Fruit fly (Drosophila melanogaster) whole organism, embryonic: ENCODE measurements around the gene CG10283.

ENCODE experiments used
- Adf1 ChIP-seq: fragments of 200-800 bp; sonication (Bioruptor generic); IDR thresholded peaks from 2 replicates; pipeline ENCODE4 v1.3.6; 2022; ENCODE audit warnings: missing biosample characterization, missing genetic modification characterization
- BEAF-32 ChIP-seq: fragments of 200-800 bp; sonication (Bioruptor generic); optimal IDR thresholded peaks from 3 replicates; lab custom pipeline; 2017; ENCODE audit warnings: missing biosample characterization, missing genetic modification characterization, mild to moderate bottlenecking, moderate library complexity, missing genetic modification reagents
- Bteb2 ChIP-seq: fragments of 200-800 bp; sonication (Bioruptor generic); optimal IDR thresholded peaks from 2 replicates; lab custom pipeline; 2016; ENCODE audit warnings: missing biosample characterization, missing genetic modification characterization
- CG11504 ChIP-seq: fragments of 200-800 bp; sonication (Bioruptor generic); optimal IDR thresholded peaks from 3 replicates; lab custom pipeline; 2019; ENCODE audit warnings: missing biosample characterization, mild to moderate bottlenecking, missing genetic modification characterization, moderate library complexity
- CG11696 ChIP-seq: fragments of 200-800 bp; sonication (Bioruptor generic); IDR thresholded peaks from 2 replicates; pipeline ENCODE4 v1.3.6; 2022; ENCODE audit warnings: missing biosample characterization, missing genetic modification characterization
- CG12391 ChIP-seq: fragments of 200-800 bp; sonication (Bioruptor generic); optimal IDR thresholded peaks from 3 replicates; lab custom pipeline; 2018; ENCODE audit warnings: missing biosample characterization, mild to moderate bottlenecking, missing genetic modification characterization, moderate library complexity
- CG14710 ChIP-seq: fragments of 200-800 bp; sonication (Bioruptor generic); optimal IDR thresholded peaks from 3 replicates; lab custom pipeline; 2019; ENCODE audit warnings: missing biosample characterization, mild to moderate bottlenecking, missing genetic modification characterization, moderate library complexity
- CG14965 ChIP-seq: fragments of 200-800 bp; sonication (Bioruptor generic); optimal IDR thresholded peaks from 2 replicates; lab custom pipeline; 2016; ENCODE audit warnings: missing biosample characterization, missing genetic modification characterization, borderline replicate concordance
- CG15269 ChIP-seq: fragments of 200-800 bp; sonication (Bioruptor generic); optimal IDR thresholded peaks from 2 replicates; lab custom pipeline; 2018; ENCODE audit warnings: missing biosample characterization, mild to moderate bottlenecking, missing genetic modification characterization, moderate library complexity
- CG1602 ChIP-seq: fragments of 200-800 bp; sonication (Bioruptor generic); optimal IDR thresholded peaks from 3 replicates; lab custom pipeline; 2016; ENCODE audit warnings: missing biosample characterization, missing genetic modification characterization
- CG32532 ChIP-seq: fragments of 200-800 bp; sonication (Bioruptor generic); IDR thresholded peaks from 2 replicates; pipeline ENCODE4 v1.3.6; 2022; ENCODE audit warnings: missing biosample characterization, missing genetic modification characterization
- CG33213 ChIP-seq: fragments of 200-800 bp; sonication (Bioruptor generic); optimal IDR thresholded peaks from 3 replicates; lab custom pipeline; 2016; ENCODE audit warnings: missing biosample characterization, missing genetic modification characterization
- CG3726 ChIP-seq: fragments of 200-800 bp; sonication (Bioruptor generic); IDR thresholded peaks from 3 replicates; pipeline ENCODE4, ENCODE4 v1.3.6; 2022; ENCODE audit warnings: missing biosample characterization, missing genetic modification characterization
- CG4404 ChIP-seq: fragments of 200-800 bp; sonication (Bioruptor generic); IDR thresholded peaks from 2 replicates; pipeline ENCODE4 v1.3.6; 2022; ENCODE audit warnings: missing biosample characterization, missing genetic modification characterization
- CG4820 ChIP-seq: fragments of 200-800 bp; sonication (Bioruptor generic); optimal IDR thresholded peaks from 3 replicates; lab custom pipeline; 2016; ENCODE audit warnings: missing biosample characterization, missing genetic modification characterization
- CG4854 ChIP-seq: fragments of 200-800 bp; sonication (Bioruptor generic); optimal IDR thresholded peaks from 2 replicates; lab custom pipeline; 2016; ENCODE audit warnings: missing biosample characterization, missing genetic modification characterization, inconsistent platforms
- CG5180 ChIP-seq: fragments of 200-800 bp; sonication (Bioruptor generic); optimal IDR thresholded peaks from 3 replicates; lab custom pipeline; 2017; ENCODE audit warnings: missing biosample characterization, missing genetic modification characterization, mild to moderate bottlenecking, moderate library complexity, missing genetic modification reagents
- CG6813 ChIP-seq: fragments of 200-800 bp; sonication (Bioruptor generic); optimal IDR thresholded peaks from 2 replicates; lab custom pipeline; 2017; ENCODE audit warnings: missing biosample characterization, missing genetic modification characterization, mild to moderate bottlenecking, moderate library complexity, missing genetic modification reagents
- CG8388 ChIP-seq: fragments of 200-800 bp; sonication (Bioruptor generic); optimal IDR thresholded peaks from 2 replicates; lab custom pipeline; 2019; ENCODE audit warnings: missing biosample characterization, mild to moderate bottlenecking, missing genetic modification characterization, moderate library complexity
- CG9876 ChIP-seq: fragments of 200-800 bp; sonication (Bioruptor generic); optimal IDR thresholded peaks from 2 replicates; lab custom pipeline; 2016; ENCODE audit warnings: missing biosample characterization, missing genetic modification characterization
- CG9932 ChIP-seq: fragments of 200-800 bp; sonication (Bioruptor generic); IDR thresholded peaks from 2 replicates; pipeline ENCODE4 v1.3.6; 2022; ENCODE audit warnings: missing biosample characterization, missing genetic modification characterization
- CrebB ChIP-seq: fragments of 200-800 bp; sonication (Bioruptor generic); optimal IDR thresholded peaks from 3 replicates; lab custom pipeline; 2018; ENCODE audit warnings: missing biosample characterization, mild to moderate bottlenecking, missing genetic modification characterization
- Dp ChIP-seq: fragments of 200-800 bp; sonication (Bioruptor generic); optimal IDR thresholded peaks from 2 replicates; lab custom pipeline; 2018; ENCODE audit warnings: missing biosample characterization, mild to moderate bottlenecking, missing genetic modification characterization, moderate library complexity
- GATAe ChIP-seq: fragments of 200-800 bp; sonication (Bioruptor generic); conservative IDR thresholded peaks from 2 replicates; pipeline ENCODE4 v1.3.6; 2022; ENCODE audit warnings: missing biosample characterization, missing genetic modification characterization
- HmgZ ChIP-seq: fragments of 200-800 bp; sonication (Bioruptor generic); optimal IDR thresholded peaks from 2 replicates; lab custom pipeline; 2018; ENCODE audit warnings: missing biosample characterization, mild to moderate bottlenecking, missing genetic modification characterization
- MESR4 ChIP-seq: fragments of 200-800 bp; sonication (Bioruptor generic); optimal IDR thresholded peaks from 2 replicates; lab custom pipeline; 2018; ENCODE audit warnings: missing biosample characterization, mild to moderate bottlenecking, missing genetic modification characterization, moderate library complexity
- Oli ChIP-seq: fragments of 200-800 bp; sonication (Bioruptor generic); optimal IDR thresholded peaks from 2 replicates; lab custom pipeline; 2018; ENCODE audit warnings: missing biosample characterization, mild to moderate bottlenecking, missing genetic modification characterization, moderate library complexity
- PHDP ChIP-seq: fragments of 200-800 bp; sonication (Bioruptor generic); optimal IDR thresholded peaks from 3 replicates; lab custom pipeline; 2018; ENCODE audit warnings: missing biosample characterization, mild to moderate bottlenecking, missing genetic modification characterization, moderate library complexity
- Spps ChIP-seq: fragments of 200-800 bp; sonication (Bioruptor generic); optimal IDR thresholded peaks from 2 replicates; lab custom pipeline; 2018; ENCODE audit warnings: missing biosample characterization, mild to moderate bottlenecking, missing genetic modification characterization
- Xrp1 ChIP-seq: fragments of 200-800 bp; sonication (Bioruptor generic); IDR thresholded peaks from 2 replicates; pipeline ENCODE4 v1.3.6; 2022; ENCODE audit warnings: missing biosample characterization, missing genetic modification characterization
- ara ChIP-seq: fragments of 200-800 bp; sonication (Bioruptor generic); IDR thresholded peaks from 2 replicates; pipeline ENCODE4 v1.3.6; 2022; ENCODE audit warnings: missing biosample characterization, missing genetic modification characterization
- ase ChIP-seq: fragments of 200-800 bp; sonication (Bioruptor generic); IDR thresholded peaks from 3 replicates; pipeline ENCODE4 v1.3.6; 2022; ENCODE audit warnings: missing biosample characterization, missing genetic modification characterization
- az2 ChIP-seq: fragments of 200-800 bp; sonication (Bioruptor generic); optimal IDR thresholded peaks from 3 replicates; lab custom pipeline; 2016; ENCODE audit warnings: missing biosample characterization, missing genetic modification characterization
- bigmax ChIP-seq: fragments of 200-800 bp; sonication (Bioruptor generic); optimal IDR thresholded peaks from 2 replicates; lab custom pipeline; 2018; ENCODE audit warnings: missing biosample characterization, mild to moderate bottlenecking, missing genetic modification characterization
- bowl ChIP-seq: fragments of 200-800 bp; sonication (Bioruptor generic); IDR thresholded peaks from 2 replicates; pipeline ENCODE4 v1.3.6; 2022; ENCODE audit warnings: missing biosample characterization, missing genetic modification characterization
- gce ChIP-seq: fragments of 200-800 bp; sonication (Bioruptor generic); IDR thresholded peaks from 3 replicates; pipeline ENCODE4 v1.3.6; 2022; ENCODE audit warnings: missing biosample characterization, missing genetic modification characterization
- gem ChIP-seq: fragments of 200-800 bp; sonication (Bioruptor generic); optimal IDR thresholded peaks from 2 replicates; lab custom pipeline; 2019; ENCODE audit warnings: missing biosample characterization, mild to moderate bottlenecking, missing genetic modification characterization, moderate library complexity
- grau ChIP-seq: fragments of 200-800 bp; optimal IDR thresholded peaks from 3 replicates; lab custom pipeline; 2019; ENCODE audit warnings: missing biosample characterization, mild to moderate bottlenecking, missing genetic modification characterization, moderate library complexity
- gsb-n ChIP-seq: fragments of 200-800 bp; sonication (Bioruptor generic); optimal IDR thresholded peaks from 3 replicates; lab custom pipeline; 2018; ENCODE audit warnings: missing biosample characterization, mild to moderate bottlenecking, missing genetic modification characterization
- gt ChIP-seq: fragments of 200-800 bp; sonication (Bioruptor generic); IDR thresholded peaks from 2 replicates; pipeline ENCODE4 v1.3.6; 2022; ENCODE audit warnings: missing biosample characterization, missing genetic modification characterization
- ham ChIP-seq: fragments of 200-800 bp; sonication (Bioruptor generic); IDR thresholded peaks from 2 replicates; pipeline ENCODE4 v1.3.6; 2022; ENCODE audit warnings: missing biosample characterization, missing genetic modification characterization
- klu ChIP-seq: fragments of 200-800 bp; sonication (Bioruptor generic); IDR thresholded peaks from 2 replicates; pipeline ENCODE4 v1.3.6; 2022; ENCODE audit warnings: missing biosample characterization, missing genetic modification characterization
- mam ChIP-seq: fragments of 200-800 bp; sonication (Bioruptor generic); optimal IDR thresholded peaks from 3 replicates; lab custom pipeline; 2016; ENCODE audit warnings: missing biosample characterization, missing genetic modification characterization
- org-1 ChIP-seq: fragments of 200-800 bp; sonication (Bioruptor generic); optimal IDR thresholded peaks from 2 replicates; lab custom pipeline; 2017; ENCODE audit warnings: missing biosample characterization, missing genetic modification characterization
- pfk ChIP-seq: fragments of 200-800 bp; sonication (Bioruptor generic); optimal IDR thresholded peaks from 2 replicates; lab custom pipeline; 2018; ENCODE audit warnings: missing biosample characterization, mild to moderate bottlenecking, missing genetic modification characterization, moderate library complexity
- sc ChIP-seq, 3 experiments: fragments of >200 bp in 2 of 3; fragments of 200-800 bp in 1 of 3; sonication (Bioruptor generic) in 1 of 3; optimal IDR thresholded peaks; 2 replicates in 2 of 3; 3 replicates in 1 of 3; lab custom pipeline; 2017; ENCODE audit warnings: mild to moderate bottlenecking in 1 of 3, missing biosample characterization in 1 of 3, missing genetic modification characterization in 1 of 3, missing genetic modification reagents in 1 of 3
- sima ChIP-seq: fragments of 200-800 bp; sonication (Bioruptor generic); optimal IDR thresholded peaks from 2 replicates; lab custom pipeline; 2016; ENCODE audit warnings: missing biosample characterization, missing genetic modification characterization
- slou ChIP-seq: fragments of 200-800 bp; sonication (Bioruptor generic); optimal IDR thresholded peaks from 3 replicates; lab custom pipeline; 2016; ENCODE audit warnings: missing biosample characterization, missing genetic modification characterization
- sug ChIP-seq: fragments of 200-800 bp; optimal IDR thresholded peaks from 2 replicates; lab custom pipeline; 2019; ENCODE audit warnings: missing biosample characterization, mild to moderate bottlenecking, missing genetic modification characterization, moderate library complexity
- tx ChIP-seq: fragments of 200-800 bp; sonication (Bioruptor generic); optimal IDR thresholded peaks from 2 replicates; lab custom pipeline; 2016; ENCODE audit warnings: missing biosample characterization, missing genetic modification characterization
- usp ChIP-seq: fragments of >200 bp; optimal IDR thresholded peaks from 2 replicates; lab custom pipeline; 2017; ENCODE audit warnings: missing biosample characterization, missing genetic modification characterization
- zen2 ChIP-seq: fragments of 200-800 bp; sonication (Bioruptor generic); IDR thresholded peaks from 3 replicates; pipeline ENCODE4 v1.3.6; 2022; ENCODE audit warnings: missing biosample characterization, missing genetic modification characterization; ENCODE audit not compliant: partially characterized antibody

CG10283 gene

DNA sequence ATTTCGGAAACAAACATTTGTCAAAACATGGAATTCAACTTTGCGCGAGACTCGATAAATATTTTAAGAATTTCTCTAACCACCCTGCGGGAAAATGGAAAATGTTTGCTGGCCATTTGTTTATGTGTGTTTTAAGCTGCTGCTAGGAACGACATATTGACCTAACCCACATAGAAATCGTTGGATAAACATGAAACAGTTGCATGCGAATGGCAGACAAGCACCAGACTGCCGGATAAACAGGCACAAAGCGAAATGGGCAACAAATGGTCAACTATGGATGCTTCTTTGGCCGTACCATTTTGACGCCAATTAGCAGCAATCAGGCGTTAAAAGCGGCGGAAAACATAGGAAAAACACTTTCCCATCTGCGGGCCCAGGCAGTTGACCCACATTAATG is 12.5 kb upstream of the CG10283 start (continued):
- no peak for TF ChIP-seq ase (GFP tag; lab: Robert Waterston, UW)
- TF ChIP-seq CG4820 (GFP tag; lab: Kevin White, UChicago), result no peak
- TF ChIP-seq usp (GFP tag; lab: Kevin White, UChicago), result no peak
- TF ChIP-seq MESR4 (GFP tag; lab: Kevin White, UChicago), result no peak
- TF ChIP-seq CG12391 (tag; lab: Kevin White, UChicago), result no peak
- TF ChIP-seq CG33213 (GFP tag; lab: Kevin White, UChicago), result peak; percentile 0
- TF ChIP-seq sc (optimal IDR thresholded peaks at IDR 0.05; lab: Kevin White, UChicago), result no peak
- TF ChIP-seq sc (GFP tag; optimal IDR thresholded peaks at IDR 0.05; lab: Kevin White, UChicago), result peak; percentile 26
- no peak for TF ChIP-seq PHDP (tag; lab: Kevin White, UChicago)
- no peak for TF ChIP-seq gt
- TF ChIP-seq CG5180 (GFP tag; lab: Kevin White, UChicago), result peak; percentile 26
- no peak for TF ChIP-seq grau (tag; lab: Kevin White, UChicago)
- TF ChIP-seq org-1 (GFP tag; lab: Kevin White, UChicago), result peak; percentile 23
- no peak for TF ChIP-seq bowl (GFP tag; lab: Robert Waterston, UW)
- peak; percentile 15 for TF ChIP-seq CG6813 (GFP tag; lab: Kevin White, UChicago)
- TF ChIP-seq ham (GFP tag; lab: Robert Waterston, UW), result no peak
- TF ChIP-seq CG1602 (GFP tag; lab: Kevin White, UChicago), result no peak
- TF ChIP-seq Adf1, result no peak
- TF ChIP-seq sima (GFP tag; lab: Kevin White, UChicago), result no peak
- TF ChIP-seq CrebB, result no peak
- no peak for TF ChIP-seq HmgZ (tag; lab: Kevin White, UChicago)
- no peak for TF ChIP-seq CG4404
- TF ChIP-seq zen2, result no peak
- no peak for TF ChIP-seq Oli (tag; lab: Kevin White, UChicago)
- TF ChIP-seq pfk, result no peak
- no peak for TF ChIP-seq CG9932
- 0 out of 2 replicates have a peak, but pooled peaks have one; percentile 29 for TF ChIP-seq ara
- no peak for TF ChIP-seq az2 (GFP tag; lab: Kevin White, UChicago)
- no peak for TF ChIP-seq GATAe (GFP tag; lab: Robert Waterston, UW)
- no peak for TF ChIP-seq Dp
- peak; percentile 17 for TF ChIP-seq CG14710 (tag; lab: Kevin White, UChicago)
- TF ChIP-seq CG32532, result no peak
- TF ChIP-seq CG14965, result no peak
- TF ChIP-seq tx, result no peak
- no peak for TF ChIP-seq Bteb2 (GFP tag; lab: Kevin White, UChicago)
- TF ChIP-seq gce (GFP tag; lab: Robert Waterston, UW), result no peak
- TF ChIP-seq CG8388, result no peak
- peak; percentile 67 for TF ChIP-seq Xrp1 (GFP tag; lab: Robert Waterston, UW)
- no peak for TF ChIP-seq CG11504
- TF ChIP-seq slou (GFP tag; lab: Kevin White, UChicago), result no peak
- TF ChIP-seq gem (tag; lab: Kevin White, UChicago), result no peak
- TF ChIP-seq CG9876 (GFP tag; lab: Kevin White, UChicago), result no peak
- no peak for TF ChIP-seq klu (GFP tag; lab: Robert Waterston, UW)
- peak; percentile 34 for TF ChIP-seq gsb-n (tag; lab: Kevin White, UChicago)
- no peak for TF ChIP-seq Spps (tag; lab: Kevin White, UChicago)
- TF ChIP-seq mam, result no peak
- no peak for TF ChIP-seq bigmax
- TF ChIP-seq CG11696, result no peak
- TF ChIP-seq CG3726 (GFP tag; lab: Robert Waterston, UW), result no peak
- no peak for TF ChIP-seq CG15269
- TF ChIP-seq sug, result no peak
- TF ChIP-seq BEAF-32 (GFP tag; lab: Kevin White, UChicago), result no peak
- TF ChIP-seq CG4854 (GFP tag; lab: Kevin White, UChicago), result no peak
